Fruit fly (Drosophila melanogaster) whole organism, embryonic: ENCODE data around the gene CG7409.

Experiments used
- CG2120 ChIP-seq: fragments of 200-800 bp; sonication (Bioruptor generic); optimal IDR thresholded peaks from 3 replicates; lab custom pipeline; 2016; ENCODE audit warnings: missing biosample characterization, missing genetic modification characterization
- CG2889 ChIP-seq: fragments of 200-800 bp; sonication (Bioruptor generic); IDR thresholded peaks from 3 replicates; pipeline ENCODE4 v1.3.6; 2022; ENCODE audit warnings: missing biosample characterization, missing genetic modification characterization
- CG8478 ChIP-seq: fragments of >200 bp; optimal IDR thresholded peaks from 2 replicates; lab custom pipeline; 2018
- Drgx ChIP-seq: fragments of 200-800 bp; sonication (Bioruptor generic); IDR thresholded peaks from 2 replicates; pipeline ENCODE4 v1.3.6; 2022; ENCODE audit warnings: missing biosample characterization, missing genetic modification characterization
- Optix ChIP-seq: fragments of 200-800 bp; sonication (Bioruptor generic); IDR thresholded peaks from 3 replicates; pipeline ENCODE4 v1.3.6; 2022; ENCODE audit warnings: missing biosample characterization, missing genetic modification characterization
- YL-1 ChIP-seq: fragments of 200-800 bp; sonication (Bioruptor generic); optimal IDR thresholded peaks from 3 replicates; lab custom pipeline; 2017; ENCODE audit warnings: missing biosample characterization, mild to moderate bottlenecking, missing genetic modification characterization
- ac ChIP-seq: fragments of 200-800 bp; sonication (Bioruptor generic); optimal IDR thresholded peaks from 3 replicates; lab custom pipeline; 2017; ENCODE audit warnings: missing biosample characterization, mild to moderate bottlenecking, missing genetic modification characterization
- btn ChIP-seq: fragments of 200-800 bp; sonication (Bioruptor generic); optimal IDR thresholded peaks from 2 replicates; lab custom pipeline; 2016; ENCODE audit warnings: missing biosample characterization, missing genetic modification characterization
- dmrt11E ChIP-seq: fragments of 200-800 bp; sonication (Bioruptor generic); optimal IDR thresholded peaks from 3 replicates; lab custom pipeline; 2018; ENCODE audit warnings: missing biosample characterization, mild to moderate bottlenecking, missing genetic modification characterization, moderate library complexity
- fru ChIP-seq: fragments of >200 bp; optimal IDR thresholded peaks from 2 replicates; lab custom pipeline; 2017
- mld ChIP-seq: fragments of 200-800 bp; sonication (Bioruptor generic); IDR thresholded peaks from 3 replicates; pipeline ENCODE4 v1.3.6; 2022; ENCODE audit warnings: missing biosample characterization, missing genetic modification characterization; ENCODE audit not compliant: partially characterized antibody
- pan ChIP-seq, 4 experiments: fragments of >200 bp in 3 of 4; fragments of 200-800 bp in 1 of 4; sonication (Bioruptor generic) in 1 of 4; optimal IDR thresholded peaks in 3 of 4; IDR thresholded peaks in 1 of 4; 2 replicates each; pipeline versions ENCODE4 v1.3.6 to Lab custom; 2017 to 2022; ENCODE audit warnings: missing biosample characterization in 2 of 4, missing genetic modification characterization in 2 of 4, mixed read lengths in 1 of 4

- no peak for TF ChIP-seq CG8478 (lab: Kevin White, UChicago)
- no peak for TF ChIP-seq ac (GFP tag; lab: Kevin White, UChicago)
- TF ChIP-seq fru (lab: Kevin White, UChicago) = no peak
- TF ChIP-seq pan (optimal IDR thresholded peaks at IDR 0.05; lab: Kevin White, UChicago) = no peak
- TF ChIP-seq pan (GFP tag; optimal IDR thresholded peaks at IDR 0.05 in 1 of 2, IDR thresholded peaks at IDR 0.05 in 1 of 2) = no peak
- no peak for TF ChIP-seq Drgx
- TF ChIP-seq btn (GFP tag; lab: Kevin White, UChicago) = no peak
- no peak for TF ChIP-seq CG2889 (GFP tag; lab: Robert Waterston, UW)
- TF ChIP-seq dmrt11E = no peak
- no peak for TF ChIP-seq Optix (GFP tag; lab: Robert Waterston, UW)
- no peak for TF ChIP-seq YL-1 (GFP tag; lab: Kevin White, UChicago)
- no peak for TF ChIP-seq mld (GFP tag; lab: Robert Waterston, UW)
- no peak for TF ChIP-seq CG2120 (GFP tag; lab: Kevin White, UChicago)
Measured at dm6 chr3L:7719418-7719789, 34.8 kb upstream of the CG7409 start.
